Fruit fly (Drosophila melanogaster): ENCODE data around the gene CG7322.

The CG7322 gene

dm6 chrX:18863748-18864482 lies 6.4 kb upstream of the CG7322 start, which contains the start of the genes CG7326 and Dora (continued):
- TF ChIP-seq chif (GFP tag; optimal IDR thresholded peaks at IDR 0.05): no peak
- peak; percentile 52 for TF ChIP-seq Dp (GFP tag; optimal IDR thresholded peaks at IDR 0.05)
- no peak for TF ChIP-seq CG2678 (tag; optimal IDR thresholded peaks at IDR 0.05)
- peak; percentile 74 for TF ChIP-seq CG1603 (tag; optimal IDR thresholded peaks at IDR 0.05)
- no peak for TF ChIP-seq fru (optimal IDR thresholded peaks at IDR 0.05)
- TF ChIP-seq CG6791 (GFP tag; IDR thresholded peaks at IDR 0.05; ENCODE audit: partially characterized antibody): peak; percentile 94
- no peak for TF ChIP-seq seq (GFP tag; IDR thresholded peaks at IDR 0.05)
- peak; percentile 41 for TF ChIP-seq wek (GFP tag; optimal IDR thresholded peaks at IDR 0.05)
- no peak for TF ChIP-seq CG2875 (GFP tag; optimal IDR thresholded peaks at IDR 0.05)
- TF ChIP-seq NfI (GFP tag; optimal IDR thresholded peaks at IDR 0.05): peak; percentile 8
- no peak for TF ChIP-seq Ptx1 (GFP tag; IDR thresholded peaks at IDR 0.05)
- TF ChIP-seq kay (GFP tag; optimal IDR thresholded peaks at IDR 0.05): no peak
- no peak for TF ChIP-seq CG10431 (GFP tag; optimal IDR thresholded peaks at IDR 0.05)
- TF ChIP-seq cwo (GFP tag; optimal IDR thresholded peaks at IDR 0.05): no peak
- TF ChIP-seq pita (GFP tag; optimal IDR thresholded peaks at IDR 0.05): no peak
- TF ChIP-seq CG18011 (GFP tag; optimal IDR thresholded peaks at IDR 0.05): peak; percentile 12
- TF ChIP-seq Hr3 (GFP tag; optimal IDR thresholded peaks at IDR 0.05): no peak
- no peak for TF ChIP-seq hkb (optimal IDR thresholded peaks at IDR 0.05)
- TF ChIP-seq hkb (GFP tag; IDR thresholded peaks at IDR 0.05): no peak
- TF ChIP-seq CG1832 (GFP tag; optimal IDR thresholded peaks at IDR 0.05): peak; percentile 72

DNA sequence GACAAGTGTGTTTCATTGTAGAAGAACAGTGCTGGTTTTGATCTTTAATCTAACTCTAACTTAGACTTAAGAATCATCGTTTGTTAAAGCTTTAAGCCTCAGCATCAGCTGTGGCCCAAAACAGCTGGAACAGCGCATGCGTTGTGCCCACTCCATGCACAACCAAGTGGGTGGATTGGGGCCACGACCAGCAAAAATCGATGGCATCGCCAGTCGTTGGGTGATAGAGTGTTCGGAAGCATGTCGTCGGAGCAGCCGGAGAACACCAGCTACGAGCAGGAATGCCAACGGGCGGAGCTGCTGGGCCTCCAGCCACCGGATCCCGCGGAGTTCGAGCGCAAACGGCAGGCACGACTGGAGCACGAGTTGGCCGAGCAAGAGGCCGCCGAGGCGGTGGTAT lies 2.5 kb upstream of the CG7322 start, which contains the start of gene CG32544:
TSS of gene CG32544 (plus strand) at position 211 of the 400 bp plus-strand sequence.
- TF ChIP-seq Rx (GFP tag; IDR thresholded peaks at IDR 0.05) (no peak), dm (GFP tag; optimal IDR thresholded peaks at IDR 0.05) (no peak), kah (GFP tag; optimal IDR thresholded peaks at IDR 0.05) (no peak), ewg (GFP tag; optimal IDR thresholded peaks at IDR 0.05) (peak; percentile 82), Hr51 (GFP tag; optimal IDR thresholded peaks at IDR 0.05) (peak in 1 of 2 experiments; percentile 22), Xrp1 (GFP tag; IDR thresholded peaks at IDR 0.05) (no peak), onecut (GFP tag; IDR thresholded peaks at IDR 0.05) (peak; percentile 95), gem (tag; optimal IDR thresholded peaks at IDR 0.05) (no peak), MBD-R2 (GFP tag; IDR thresholded peaks at IDR 0.05) (0 out of 2 replicates have a peak, but pooled peaks have one; percentile 17), Med (GFP tag) (peak; percentile 9), Deaf1 (tag; optimal IDR thresholded peaks at IDR 0.05) (peak; percentile 74), chif (GFP tag; optimal IDR thresholded peaks at IDR 0.05) (no peak)

dm6 chrX:18857916-18858315 lies 359 bp upstream of the CG7322 start, which contains the start of gene Usp39:
Gene Usp39 (plus strand): TSS chrX:18858203.
- TF ChIP-seq CG10366 (GFP tag; IDR thresholded peaks at IDR 0.05): peak; percentile 18; the same call in 1 of the 2 replicates
- TF ChIP-seq Gsc (GFP tag; IDR thresholded peaks at IDR 0.05): no peak
- no peak for TF ChIP-seq gsb-n (tag; optimal IDR thresholded peaks at IDR 0.05)
- TF ChIP-seq fru (optimal IDR thresholded peaks at IDR 0.05): no peak
- no peak for TF ChIP-seq CG18011 (GFP tag; optimal IDR thresholded peaks at IDR 0.05)
- TF ChIP-seq CG2129 (GFP tag; IDR thresholded peaks at IDR 0.05; ENCODE audit: partially characterized antibody): peak; percentile 24; the same call in 1 of the 2 replicates
- TF ChIP-seq gce (GFP tag; IDR thresholded peaks at IDR 0.05): no peak
- no peak for TF ChIP-seq emc (GFP tag; optimal IDR thresholded peaks at IDR 0.05)
- no peak for TF ChIP-seq Nf-YB (GFP tag; optimal IDR thresholded peaks at IDR 0.05)
- no peak for TF ChIP-seq CG9437 (GFP tag; optimal IDR thresholded peaks at IDR 0.05)
- TF ChIP-seq Mad (GFP tag; optimal IDR thresholded peaks at IDR 0.05): no peak
- TF ChIP-seq CG7987 (GFP tag; optimal IDR thresholded peaks at IDR 0.05): no peak
- no peak for TF ChIP-seq CG13894 (tag; optimal IDR thresholded peaks at IDR 0.05)
- no peak for TF ChIP-seq CG6683 (GFP tag; optimal IDR thresholded peaks at IDR 0.05)
- TF ChIP-seq CG16863 (GFP tag; optimal IDR thresholded peaks at IDR 0.05): no peak
- peak; percentile 38 for TF ChIP-seq CG10267 (tag; optimal IDR thresholded peaks at IDR 0.05)
- peak; percentile 25; the same call in 1 of the 2 replicates for TF ChIP-seq ato (GFP tag; IDR thresholded peaks at IDR 0.05; ENCODE audit: partially characterized antibody)
- TF ChIP-seq CG18619 (GFP tag; optimal IDR thresholded peaks at IDR 0.05): no peak
- no peak for TF ChIP-seq Aef1 (GFP tag; IDR thresholded peaks at IDR 0.05)
